Fruit fly (Drosophila melanogaster) whole organism, adult: Measurements from ENCODE around the gene CG13083.
A peak's percentile ranks its signal among the peaks of the same experiment; 100 is the strongest.

Experiments used
- CG11617 ChIP-seq: fragments of 200-800 bp; sonication (Bioruptor generic); optimal IDR thresholded peaks from 2 replicates; lab custom pipeline; 2017; ENCODE audit warnings: mild to moderate bottlenecking, missing biosample characterization, missing genetic modification reagents, missing genetic modification characterization
- CG12768 ChIP-seq: fragments of 200-800 bp; sonication (Bioruptor generic); optimal IDR thresholded peaks from 2 replicates; lab custom pipeline; 2017; ENCODE audit warnings: missing biosample characterization, missing genetic modification characterization, mild to moderate bottlenecking, moderate library complexity, missing genetic modification reagents
- CG14711 ChIP-seq: fragments of 200-800 bp; sonication (Bioruptor generic); optimal IDR thresholded peaks from 2 replicates; lab custom pipeline; 2018; ENCODE audit warnings: missing biosample characterization, mild to moderate bottlenecking, missing genetic modification characterization, moderate library complexity
- CG1620 ChIP-seq: fragments of 200-800 bp; sonication (Bioruptor generic); optimal IDR thresholded peaks from 2 replicates; lab custom pipeline; 2016; ENCODE audit warnings: missing biosample characterization, missing genetic modification characterization
- CG33017 ChIP-seq: fragments of 200-800 bp; sonication (Bioruptor generic); optimal IDR thresholded peaks from 2 replicates; lab custom pipeline; 2018; ENCODE audit warnings: missing biosample characterization, mild to moderate bottlenecking, missing genetic modification characterization, moderate library complexity
- CG5204 ChIP-seq: fragments of 200-800 bp; sonication (Bioruptor generic); optimal IDR thresholded peaks from 2 replicates; lab custom pipeline; 2016; ENCODE audit warnings: missing biosample characterization, missing genetic modification characterization
- CG7045 ChIP-seq: fragments of 200-800 bp; sonication (Bioruptor generic); optimal IDR thresholded peaks from 2 replicates; lab custom pipeline; 2017; ENCODE audit warnings: missing biosample characterization, mild to moderate bottlenecking, missing genetic modification characterization
- CG7101 ChIP-seq: fragments of 200-800 bp; sonication (Bioruptor generic); optimal IDR thresholded peaks from 2 replicates; lab custom pipeline; 2018; ENCODE audit warnings: missing biosample characterization, mild to moderate bottlenecking, missing genetic modification characterization, moderate library complexity
- Clk ChIP-seq: fragments of 200-800 bp; sonication (Bioruptor generic); optimal IDR thresholded peaks from 2 replicates; lab custom pipeline; 2017; ENCODE audit warnings: missing biosample characterization, missing genetic modification characterization
- Crg-1 ChIP-seq: fragments of 200-800 bp; sonication (Bioruptor generic); optimal IDR thresholded peaks from 2 replicates; lab custom pipeline; 2016; ENCODE audit warnings: missing biosample characterization, missing genetic modification characterization
- Hr96 ChIP-seq: fragments of 200-800 bp; sonication (Bioruptor generic); optimal IDR thresholded peaks from 2 replicates; lab custom pipeline; 2016; ENCODE audit warnings: missing biosample characterization, missing genetic modification characterization
- Mnt ChIP-seq: fragments of 200-800 bp; sonication (Bioruptor generic); optimal IDR thresholded peaks from 2 replicates; lab custom pipeline; 2016; ENCODE audit warnings: missing biosample characterization, mild to moderate bottlenecking, missing genetic modification characterization
- bab1 ChIP-seq: fragments of 200-800 bp; sonication (Bioruptor generic); optimal IDR thresholded peaks from 3 replicates; lab custom pipeline; 2019; ENCODE audit warnings: missing biosample characterization, mild to moderate bottlenecking, missing genetic modification characterization, moderate library complexity
- cic ChIP-seq: fragments of 200-800 bp; sonication (Bioruptor generic); optimal IDR thresholded peaks from 2 replicates; lab custom pipeline; 2017; ENCODE audit warnings: missing biosample characterization, mild to moderate bottlenecking, missing genetic modification characterization, moderate library complexity
- cnc ChIP-seq, 2 experiments: fragments of >200 bp; optimal IDR thresholded peaks; 2 replicates each; lab custom pipeline; 2017
- kay ChIP-seq: fragments of 200-800 bp; sonication (Bioruptor generic); peaks from one replicate; lab custom pipeline; 2016; ENCODE audit warnings: missing biosample characterization, missing genetic modification characterization, borderline replicate concordance
- ovo ChIP-seq: fragments of 200-800 bp; sonication (Bioruptor generic); optimal IDR thresholded peaks from 2 replicates; lab custom pipeline; 2016; ENCODE audit warnings: missing biosample characterization, missing genetic modification characterization
- pad ChIP-seq: fragments of 200-800 bp; sonication (Bioruptor generic); optimal IDR thresholded peaks from 3 replicates; lab custom pipeline; 2017; ENCODE audit warnings: missing biosample characterization, missing genetic modification characterization, mild to moderate bottlenecking, moderate library complexity, missing genetic modification reagents
- tj ChIP-seq: fragments of 200-800 bp; sonication (Bioruptor generic); optimal IDR thresholded peaks from 3 replicates; lab custom pipeline; 2017; ENCODE audit warnings: missing biosample characterization, mild to moderate bottlenecking, missing genetic modification characterization, moderate library complexity
- toe ChIP-seq: fragments of 200-800 bp; sonication (Bioruptor generic); optimal IDR thresholded peaks from 2 replicates; lab custom pipeline; 2016; ENCODE audit warnings: missing biosample characterization, missing genetic modification characterization

Gene CG13083

DNA sequence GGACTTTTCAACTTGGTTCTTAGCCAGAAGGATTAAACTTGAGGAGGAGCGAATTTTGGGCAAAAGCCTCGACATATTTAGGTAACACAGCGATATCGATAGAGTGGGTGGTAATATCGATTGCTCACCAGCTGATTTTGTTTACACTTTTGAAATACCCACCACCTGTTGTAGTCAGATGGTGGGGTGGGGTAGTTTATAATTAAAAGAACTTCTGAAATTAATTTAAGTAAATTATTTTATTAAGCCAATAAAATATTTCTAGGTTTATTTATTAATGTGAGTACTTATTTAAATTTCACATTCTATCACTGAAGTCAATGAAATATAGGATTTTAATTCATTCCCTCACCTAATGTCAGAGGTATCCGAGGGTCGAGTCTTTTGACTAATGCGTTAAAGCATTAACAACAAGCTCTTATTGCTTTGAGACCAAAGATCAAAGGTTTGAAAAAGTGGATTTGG, 2.7 kb downstream of the CG13083 start, which contains the start of the genes CG10194 and CG18094:
Gene CG10194 (minus strand): TSS at position 108 of the 465 bp plus-strand sequence.
Gene CG18094 (plus strand): TSS at position 266 of the 465 bp plus-strand sequence.
- TF ChIP-seq CG12768 (GFP tag; lab: Kevin White, UChicago) (peak; percentile 69), tj (GFP tag; lab: Kevin White, UChicago) (peak; percentile 51), kay (no peak), Crg-1 (no peak), CG7101 (tag; lab: Kevin White, UChicago) (peak; percentile 68), ovo (GFP tag; lab: Kevin White, UChicago) (no peak), bab1 (peak; percentile 88), pad (GFP tag; lab: Kevin White, UChicago) (no peak), CG11617 (GFP tag; lab: Kevin White, UChicago) (peak; percentile 60), cic (GFP tag; lab: Kevin White, UChicago) (peak; percentile 18), CG33017 (tag; lab: Kevin White, UChicago) (peak; percentile 84), Mnt (GFP tag; lab: Kevin White, UChicago) (peak; percentile 36), CG14711 (tag; lab: Kevin White, UChicago) (peak; percentile 69)

DNA sequence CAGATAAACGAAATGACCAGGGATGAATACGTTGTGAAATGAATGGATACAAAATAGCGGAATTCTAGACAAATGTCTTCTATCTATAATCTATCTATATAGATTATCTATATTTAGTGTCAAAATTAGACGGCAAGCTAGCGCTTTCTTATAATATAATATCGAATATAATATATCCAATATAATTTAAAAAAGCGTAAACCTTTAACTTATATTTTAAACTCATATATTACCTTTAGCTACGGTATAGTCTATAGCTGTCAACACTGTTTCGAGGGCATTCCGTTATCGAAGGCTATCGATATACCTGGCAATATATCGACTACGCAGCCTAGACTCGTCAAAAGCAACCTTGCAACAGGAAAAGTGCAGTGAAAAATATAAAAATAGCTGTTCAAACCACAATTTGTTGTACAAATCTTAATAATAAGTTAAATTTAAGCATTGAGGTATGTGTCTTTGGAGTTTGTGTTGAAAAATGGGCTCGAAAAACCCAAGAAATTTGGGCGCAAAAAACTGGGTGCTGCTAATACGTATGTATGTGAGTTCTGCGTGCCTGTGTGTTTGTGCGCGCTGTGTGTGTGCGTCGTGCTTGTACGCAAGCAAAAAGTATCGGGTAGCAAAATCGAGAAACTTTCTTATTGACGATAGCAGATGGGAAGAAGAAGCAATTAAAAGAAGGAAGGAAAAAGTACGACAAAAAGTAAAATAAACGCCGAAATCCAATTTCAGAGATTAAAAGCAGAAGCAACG, 5.8 kb downstream of the CG13083 start, which contains the start of the genes swm and Ctu2:
Gene swm (plus strand): TSS at position 318 of the 753 bp plus-strand sequence.
Gene Ctu2 (minus strand): TSS at position 320 of the 753 bp plus-strand sequence.
- TF ChIP-seq ovo (GFP tag; lab: Kevin White, UChicago) (peak; percentile 67), CG7101 (tag; lab: Kevin White, UChicago) (peak; percentile 85), Crg-1 (peak; percentile 46), CG7045 (peak; percentile 60), Hr96 (peak; percentile 11), CG14711 (tag; lab: Kevin White, UChicago) (peak; percentile 81), CG33017 (tag; lab: Kevin White, UChicago) (peak; percentile 59), kay (no peak), cnc (optimal IDR thresholded peaks at IDR 0.05; lab: Kevin White, UChicago) (no peak), Clk (peak; percentile 36), tj (GFP tag; lab: Kevin White, UChicago) (peak; percentile 70), CG1620 (GFP tag; lab: Kevin White, UChicago) (peak; percentile 27), pad (GFP tag; lab: Kevin White, UChicago) (peak; percentile 38), CG11617 (GFP tag; lab: Kevin White, UChicago) (peak; percentile 73), bab1 (peak; percentile 78), CG12768 (GFP tag; lab: Kevin White, UChicago) (peak; percentile 74), toe (GFP tag; lab: Kevin White, UChicago) (no peak), cic (GFP tag; lab: Kevin White, UChicago) (no peak), Mnt (GFP tag; lab: Kevin White, UChicago) (peak; percentile 37), CG5204 (GFP tag; lab: Kevin White, UChicago) (no peak)

DNA sequence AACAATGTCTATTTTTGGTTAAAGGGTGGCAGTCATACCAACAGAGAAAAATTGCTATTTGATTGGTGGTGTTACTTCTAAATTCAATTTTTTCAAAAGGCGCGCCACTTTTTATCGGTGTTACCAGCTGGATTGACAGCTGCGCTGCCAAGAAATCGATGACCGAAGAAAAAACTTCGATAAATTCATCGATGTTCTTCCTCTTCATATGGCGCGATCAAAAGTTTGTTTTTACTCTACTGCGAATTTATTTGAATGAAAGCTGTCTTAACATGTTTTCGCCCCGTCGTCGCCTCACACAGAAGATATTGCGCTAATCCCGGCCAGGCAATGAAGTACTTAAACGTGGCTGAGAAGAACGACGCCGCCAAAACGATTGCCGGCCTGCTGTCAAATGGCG, 10.7 kb downstream of the CG13083 start, which contains the start of gene Top3alpha:
Gene Top3alpha (plus strand): TSS at position 186 of the 400 bp plus-strand sequence.
- TF ChIP-seq CG33017 (tag; lab: Kevin White, UChicago) (no peak), Mnt (GFP tag; lab: Kevin White, UChicago) (no peak), Hr96 (no peak), bab1 (peak; percentile 29), CG5204 (GFP tag; lab: Kevin White, UChicago) (no peak), tj (GFP tag; lab: Kevin White, UChicago) (no peak)

DNA sequence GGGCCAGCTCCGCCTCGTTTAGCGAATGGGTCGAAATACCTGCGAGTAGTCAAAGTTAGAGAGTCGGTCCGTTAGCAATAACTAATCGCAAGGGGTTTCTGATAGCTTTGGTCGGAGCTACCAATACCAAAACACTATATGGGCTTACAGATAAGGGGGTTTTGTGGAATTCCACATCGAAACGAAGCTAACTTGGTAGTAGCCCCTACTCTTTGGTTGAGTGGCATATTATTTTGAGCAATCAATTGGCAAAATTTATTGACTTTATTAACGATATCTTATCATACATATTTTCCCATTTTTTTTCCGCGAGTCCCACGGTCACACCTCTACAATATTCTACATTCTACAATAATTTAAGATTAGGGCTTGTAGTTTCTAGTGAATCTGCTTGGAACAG, 19.0 kb downstream of the CG13083 start:
- TF ChIP-seq CG14711 (tag; lab: Kevin White, UChicago) (no peak), CG1620 (GFP tag; lab: Kevin White, UChicago) (no peak), CG7045 (no peak), toe (GFP tag; lab: Kevin White, UChicago) (no peak), cic (GFP tag; lab: Kevin White, UChicago) (no peak), Crg-1 (no peak), CG33017 (tag; lab: Kevin White, UChicago) (no peak), CG5204 (GFP tag; lab: Kevin White, UChicago) (no peak), ovo (GFP tag; lab: Kevin White, UChicago) (no peak), cnc (optimal IDR thresholded peaks at IDR 0.05; lab: Kevin White, UChicago) (no peak), CG12768 (GFP tag; lab: Kevin White, UChicago) (no peak), bab1 (no peak), CG11617 (GFP tag; lab: Kevin White, UChicago) (no peak), Mnt (GFP tag; lab: Kevin White, UChicago) (no peak)

DNA sequence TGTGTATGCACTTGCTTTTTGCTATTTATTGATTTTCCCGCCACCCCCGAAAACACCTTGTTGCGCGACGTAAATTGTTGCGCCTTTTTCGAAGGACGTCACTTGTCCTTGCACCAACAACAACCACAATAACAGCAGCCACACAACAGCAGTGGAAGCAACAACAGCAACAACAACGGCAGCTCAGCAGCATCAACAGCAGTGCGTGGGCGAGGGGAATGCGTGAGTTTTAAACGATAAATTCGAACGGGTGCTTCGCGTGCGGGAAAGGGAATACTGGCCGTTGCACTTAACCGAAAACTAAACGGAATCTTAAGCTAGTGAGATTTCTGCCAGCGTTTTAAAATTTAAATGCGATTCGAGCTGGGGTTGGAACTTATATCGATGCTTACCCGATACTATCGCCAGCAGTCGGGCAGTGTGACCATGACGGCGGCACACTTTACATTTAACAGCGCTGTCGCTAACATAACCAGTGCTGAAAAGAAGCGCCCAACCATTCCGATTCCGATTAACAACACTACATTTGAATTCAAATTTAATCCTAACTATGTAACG, 21.1 kb downstream of the CG13083 start, which contains the start of gene cyst:
Gene cyst (minus strand): TSS at position 404 of the 558 bp plus-strand sequence.
- peak; percentile 3 for TF ChIP-seq CG33017 (tag; lab: Kevin White, UChicago)
- TF ChIP-seq CG12768 (GFP tag; lab: Kevin White, UChicago): no peak
- TF ChIP-seq cnc (optimal IDR thresholded peaks at IDR 0.05; lab: Kevin White, UChicago): no peak
- TF ChIP-seq kay: no peak
- peak; percentile 37 for TF ChIP-seq cic (GFP tag; lab: Kevin White, UChicago)
- TF ChIP-seq Clk: no peak
- TF ChIP-seq CG5204 (GFP tag; lab: Kevin White, UChicago): peak; percentile 29
- peak; percentile 75 for TF ChIP-seq CG1620 (GFP tag; lab: Kevin White, UChicago)
- TF ChIP-seq CG7101 (tag; lab: Kevin White, UChicago): peak; percentile 53
- TF ChIP-seq bab1: peak; percentile 44
- peak; percentile 52 for TF ChIP-seq tj (GFP tag; lab: Kevin White, UChicago)
- peak; percentile 10 for TF ChIP-seq CG11617 (GFP tag; lab: Kevin White, UChicago)
- TF ChIP-seq Mnt (GFP tag; lab: Kevin White, UChicago): peak; percentile 60
- TF ChIP-seq toe (GFP tag; lab: Kevin White, UChicago): peak; percentile 42
- TF ChIP-seq Crg-1: peak; percentile 74
- peak; percentile 6 for TF ChIP-seq CG7045
- peak; percentile 70 for TF ChIP-seq pad (GFP tag; lab: Kevin White, UChicago)
- TF ChIP-seq ovo (GFP tag; lab: Kevin White, UChicago): peak; percentile 45
- peak; percentile 61 for TF ChIP-seq Hr96
- peak; percentile 13 for TF ChIP-seq CG14711 (tag; lab: Kevin White, UChicago)
